Fruit fly (Drosophila melanogaster) whole organism, embryonic: ENCODE data around the gene Fmr1.

Experiments
- Asciz ChIP-seq: fragments of 200-800 bp; sonication (Bioruptor generic); optimal IDR thresholded peaks from 2 replicates; lab custom pipeline; 2017; ENCODE audit warnings: missing biosample characterization, mild to moderate bottlenecking, missing genetic modification characterization, missing genetic modification reagents
- Atf6 ChIP-seq: fragments of 200-800 bp; sonication (Bioruptor generic); IDR thresholded peaks from 2 replicates; pipeline ENCODE4 v1.3.6; 2022; ENCODE audit warnings: missing biosample characterization, missing genetic modification characterization
- CG12219 ChIP-seq: fragments of 200-800 bp; sonication (Bioruptor generic); optimal IDR thresholded peaks from 3 replicates; lab custom pipeline; 2018; ENCODE audit warnings: missing biosample characterization, mild to moderate bottlenecking, missing genetic modification characterization
- CG12299 ChIP-seq: fragments of 200-800 bp; sonication (Bioruptor generic); optimal IDR thresholded peaks from 2 replicates; lab custom pipeline; 2018; ENCODE audit warnings: missing biosample characterization, mild to moderate bottlenecking, missing genetic modification characterization
- CG12659 ChIP-seq: fragments of 200-800 bp; sonication (Bioruptor generic); optimal IDR thresholded peaks from 3 replicates; lab custom pipeline; 2017; ENCODE audit warnings: mild to moderate bottlenecking, missing biosample characterization, missing genetic modification reagents, missing genetic modification characterization
- CG12744 ChIP-seq: fragments of 200-800 bp; sonication (Bioruptor generic); optimal IDR thresholded peaks from 2 replicates; lab custom pipeline; 2016; ENCODE audit warnings: missing biosample characterization, missing genetic modification characterization
- CG14710 ChIP-seq: fragments of 200-800 bp; sonication (Bioruptor generic); optimal IDR thresholded peaks from 3 replicates; lab custom pipeline; 2019; ENCODE audit warnings: missing biosample characterization, mild to moderate bottlenecking, missing genetic modification characterization, moderate library complexity
- CG16779 ChIP-seq: fragments of 200-800 bp; sonication (Bioruptor generic); IDR thresholded peaks from 2 replicates; pipeline ENCODE4 v1.3.6; 2022; ENCODE audit warnings: missing biosample characterization, missing genetic modification characterization
- CG17361 ChIP-seq: fragments of 200-800 bp; sonication (Bioruptor generic); IDR thresholded peaks from 3 replicates; pipeline ENCODE4 v1.3.6; 2022; ENCODE audit warnings: missing biosample characterization, missing genetic modification characterization
- CG17568 ChIP-seq: fragments of 200-800 bp; sonication (Bioruptor generic); optimal IDR thresholded peaks from 2 replicates; lab custom pipeline; 2018; ENCODE audit warnings: missing biosample characterization, mild to moderate bottlenecking, missing genetic modification characterization, moderate library complexity
- CG2120 ChIP-seq: fragments of 200-800 bp; sonication (Bioruptor generic); optimal IDR thresholded peaks from 3 replicates; lab custom pipeline; 2016; ENCODE audit warnings: missing biosample characterization, missing genetic modification characterization
- CG2712 ChIP-seq: fragments of 200-800 bp; optimal IDR thresholded peaks from 3 replicates; lab custom pipeline; 2019; ENCODE audit warnings: missing biosample characterization, mild to moderate bottlenecking, missing genetic modification characterization, moderate library complexity
- CG3163 ChIP-seq: fragments of 200-800 bp; sonication (Bioruptor generic); optimal IDR thresholded peaks from 3 replicates; lab custom pipeline; 2016; ENCODE audit warnings: missing biosample characterization, missing genetic modification characterization
- CG32532 ChIP-seq: fragments of 200-800 bp; sonication (Bioruptor generic); IDR thresholded peaks from 2 replicates; pipeline ENCODE4 v1.3.6; 2022; ENCODE audit warnings: missing biosample characterization, missing genetic modification characterization
- CG3407 ChIP-seq: fragments of 200-800 bp; sonication (Bioruptor generic); optimal IDR thresholded peaks from 2 replicates; lab custom pipeline; 2018; ENCODE audit warnings: missing biosample characterization, mild to moderate bottlenecking, missing genetic modification characterization
- CG3847 ChIP-seq: fragments of 200-800 bp; sonication (Bioruptor generic); IDR thresholded peaks from 2 replicates; pipeline ENCODE4 v1.3.6; 2022; ENCODE audit warnings: missing biosample characterization, missing genetic modification characterization
- CG4282 ChIP-seq: fragments of 200-800 bp; sonication (Bioruptor generic); optimal IDR thresholded peaks from 2 replicates; lab custom pipeline; 2016; ENCODE audit warnings: missing biosample characterization, missing genetic modification characterization
- CG4424 ChIP-seq: fragments of 200-800 bp; sonication (Bioruptor generic); optimal IDR thresholded peaks from 3 replicates; lab custom pipeline; 2016; ENCODE audit warnings: missing biosample characterization, missing genetic modification characterization
- CG4707 ChIP-seq: fragments of 200-800 bp; sonication (Bioruptor generic); optimal IDR thresholded peaks from 2 replicates; lab custom pipeline; 2018; ENCODE audit warnings: missing biosample characterization, mild to moderate bottlenecking, missing genetic modification characterization, moderate library complexity
- CG4820 ChIP-seq: fragments of 200-800 bp; sonication (Bioruptor generic); optimal IDR thresholded peaks from 3 replicates; lab custom pipeline; 2016; ENCODE audit warnings: missing biosample characterization, missing genetic modification characterization
- CG4854 ChIP-seq: fragments of 200-800 bp; sonication (Bioruptor generic); optimal IDR thresholded peaks from 2 replicates; lab custom pipeline; 2016; ENCODE audit warnings: missing biosample characterization, missing genetic modification characterization, inconsistent platforms
- CG6254 ChIP-seq: fragments of 200-800 bp; sonication (Bioruptor generic); optimal IDR thresholded peaks from 3 replicates; lab custom pipeline; 2017; ENCODE audit warnings: mild to moderate bottlenecking, missing biosample characterization, missing genetic modification reagents, missing genetic modification characterization
- CG6791 ChIP-seq: fragments of 200-800 bp; sonication (Bioruptor generic); IDR thresholded peaks from 3 replicates; pipeline ENCODE4 v1.3.6; 2022; ENCODE audit warnings: missing biosample characterization, missing genetic modification characterization; ENCODE audit not compliant: partially characterized antibody
- CG8924 ChIP-seq: fragments of 200-800 bp; optimal IDR thresholded peaks from 3 replicates; lab custom pipeline; 2019; ENCODE audit warnings: missing biosample characterization, mild to moderate bottlenecking, missing genetic modification characterization, moderate library complexity
- CG9437 ChIP-seq: fragments of 200-800 bp; sonication (Bioruptor generic); optimal IDR thresholded peaks from 2 replicates; lab custom pipeline; 2018; ENCODE audit warnings: missing biosample characterization, mild to moderate bottlenecking, missing genetic modification characterization
- Camta ChIP-seq: fragments of 200-800 bp; sonication (Bioruptor generic); optimal IDR thresholded peaks from 2 replicates; lab custom pipeline; 2016; ENCODE audit warnings: missing biosample characterization, missing genetic modification characterization
- Dbx ChIP-seq: fragments of 200-800 bp; sonication (Bioruptor generic); IDR thresholded peaks from 3 replicates; pipeline ENCODE4 v1.3.6; 2022; ENCODE audit warnings: missing biosample characterization, missing genetic modification characterization
- Dek ChIP-seq: fragments of 200-800 bp; sonication (Bioruptor generic); optimal IDR thresholded peaks from 3 replicates; lab custom pipeline; 2019; ENCODE audit warnings: missing biosample characterization, mild to moderate bottlenecking, missing genetic modification characterization, moderate library complexity
- HHEX ChIP-seq: fragments of 200-800 bp; sonication (Bioruptor generic); optimal IDR thresholded peaks from 3 replicates; lab custom pipeline; 2017; ENCODE audit warnings: missing biosample characterization, mild to moderate bottlenecking, missing genetic modification characterization, missing genetic modification reagents
- MBD-R2 ChIP-seq: fragments of 200-800 bp; sonication (Bioruptor generic); IDR thresholded peaks from 2 replicates; pipeline ENCODE4 v1.3.6; 2022; ENCODE audit warnings: missing biosample characterization, missing genetic modification characterization
- NK7.1 ChIP-seq: fragments of 200-800 bp; sonication (Bioruptor generic); optimal IDR thresholded peaks from 3 replicates; lab custom pipeline; 2016; ENCODE audit warnings: missing biosample characterization, missing genetic modification characterization
- Nf-YC ChIP-seq: fragments of 200-800 bp; optimal IDR thresholded peaks from 3 replicates; lab custom pipeline; 2019; ENCODE audit warnings: missing biosample characterization, mild to moderate bottlenecking, missing genetic modification characterization, moderate library complexity
- Rfx ChIP-seq: fragments of 200-800 bp; sonication (Bioruptor generic); IDR thresholded peaks from 2 replicates; pipeline ENCODE4 v1.3.6; 2022; ENCODE audit warnings: missing biosample characterization, missing genetic modification characterization
- Rx ChIP-seq: fragments of 200-800 bp; sonication (Bioruptor generic); IDR thresholded peaks from 2 replicates; pipeline ENCODE4 v1.3.6; 2022; ENCODE audit warnings: missing biosample characterization, missing genetic modification characterization
- Sin3A ChIP-seq: fragments of >200 bp; optimal IDR thresholded peaks from 2 replicates; lab custom pipeline; 2018
- TFAM ChIP-seq: fragments of 200-800 bp; sonication (Bioruptor generic); optimal IDR thresholded peaks from 2 replicates; lab custom pipeline; 2017; ENCODE audit warnings: missing biosample characterization, missing genetic modification characterization, inconsistent platforms
- Trl ChIP-seq, 3 experiments: fragments of >200 bp in 2 of 3; fragments of 200-800 bp in 1 of 3; sonication (Bioruptor generic) in 1 of 3; optimal IDR thresholded peaks; 2 replicates in 1 of 3; 3 replicates in 2 of 3; lab custom pipeline; 2016 to 2017; ENCODE audit warnings: missing biosample characterization in 1 of 3, missing genetic modification characterization in 1 of 3
- Xrp1 ChIP-seq: fragments of 200-800 bp; sonication (Bioruptor generic); IDR thresholded peaks from 2 replicates; pipeline ENCODE4 v1.3.6; 2022; ENCODE audit warnings: missing biosample characterization, missing genetic modification characterization
- cas ChIP-seq: fragments of 200-800 bp; sonication (Bioruptor generic); IDR thresholded peaks from 2 replicates; pipeline ENCODE4 v1.3.6; 2022; ENCODE audit warnings: missing biosample characterization, missing genetic modification characterization
- crc ChIP-seq: fragments of 200-800 bp; sonication (Bioruptor generic); optimal IDR thresholded peaks from 2 replicates; lab custom pipeline; 2016; ENCODE audit warnings: missing biosample characterization, missing genetic modification characterization
- crp ChIP-seq, 2 experiments: fragments of 200-800 bp; sonication (Bioruptor generic); optimal IDR thresholded peaks; 2 replicates in 1 of 2; 3 replicates in 1 of 2; lab custom pipeline; 2017; ENCODE audit warnings: missing biosample characterization in 2 of 2, missing genetic modification characterization in 2 of 2, mild to moderate bottlenecking in 1 of 2, moderate library complexity in 1 of 2
- gem ChIP-seq: fragments of 200-800 bp; sonication (Bioruptor generic); optimal IDR thresholded peaks from 2 replicates; lab custom pipeline; 2019; ENCODE audit warnings: missing biosample characterization, mild to moderate bottlenecking, missing genetic modification characterization, moderate library complexity
- klu ChIP-seq: fragments of 200-800 bp; sonication (Bioruptor generic); IDR thresholded peaks from 2 replicates; pipeline ENCODE4 v1.3.6; 2022; ENCODE audit warnings: missing biosample characterization, missing genetic modification characterization
- lmd ChIP-seq: fragments of 200-800 bp; sonication (Bioruptor generic); IDR thresholded peaks from 2 replicates; pipeline ENCODE4 v1.3.6; 2022; ENCODE audit warnings: missing biosample characterization, missing genetic modification characterization
- lola ChIP-seq, 3 experiments: fragments of >200 bp in 2 of 3; fragments of 200-800 bp in 1 of 3; sonication (Bioruptor generic) in 1 of 3; optimal IDR thresholded peaks; 2 replicates each; lab custom pipeline; 2017 to 2019; ENCODE audit warnings: missing biosample characterization in 3 of 3, missing genetic modification characterization in 3 of 3, mild to moderate bottlenecking in 1 of 3, moderate library complexity in 1 of 3
- lov ChIP-seq, 2 experiments: fragments of 200-800 bp in 1 of 2; fragments of >200 bp in 1 of 2; sonication (Bioruptor generic) in 1 of 2; IDR thresholded peaks in 1 of 2; optimal IDR thresholded peaks in 1 of 2; 2 replicates in 1 of 2; 3 replicates in 1 of 2; pipeline versions ENCODE4 v1.3.6 to Lab custom; 2017 to 2022; ENCODE audit warnings: missing biosample characterization in 1 of 2, missing genetic modification characterization in 1 of 2
- nom ChIP-seq: fragments of 200-800 bp; sonication (Bioruptor generic); optimal IDR thresholded peaks from 2 replicates; lab custom pipeline; 2017; ENCODE audit warnings: missing biosample characterization, missing genetic modification characterization, mild to moderate bottlenecking, moderate library complexity, missing genetic modification reagents
- pb ChIP-seq: fragments of 200-800 bp; sonication (Bioruptor generic); optimal IDR thresholded peaks from 3 replicates; lab custom pipeline; 2016; ENCODE audit warnings: missing biosample characterization, missing genetic modification characterization
- phol ChIP-seq: fragments of 200-800 bp; sonication (Bioruptor generic); optimal IDR thresholded peaks from 3 replicates; lab custom pipeline; 2018; ENCODE audit warnings: missing biosample characterization, mild to moderate bottlenecking, missing genetic modification characterization, moderate library complexity
- pros ChIP-seq: fragments of 200-800 bp; sonication (Bioruptor generic); optimal IDR thresholded peaks from 3 replicates; lab custom pipeline; 2019; ENCODE audit warnings: missing biosample characterization, mild to moderate bottlenecking, missing genetic modification characterization, moderate library complexity

Gene Fmr1

dm6 chr3R:10134341-10134668 is 24.4 kb upstream of the Fmr1 start (continued):
- TF ChIP-seq TFAM (GFP tag; lab: Kevin White, UChicago) (no peak), CG4707 (GFP tag; lab: Kevin White, UChicago) (no peak), lola (GFP tag; optimal IDR thresholded peaks at IDR 0.05; lab: Kevin White, UChicago) (no peak), Sin3A (peak; percentile 21), Asciz (GFP tag; lab: Kevin White, UChicago) (no peak), CG14710 (peak; percentile 31), Rfx (peak; percentile 73), gem (no peak), CG9437 (GFP tag; lab: Kevin White, UChicago) (peak; percentile 48), Dbx (GFP tag; lab: Robert Waterston, UW) (peak; percentile 51; the same call in 2 of the 3 replicates), CG3847 (GFP tag; lab: Robert Waterston, UW) (peak; percentile 68), CG4854 (GFP tag; lab: Kevin White, UChicago) (peak; percentile 7), CG16779 (no peak), CG32532 (no peak), CG4820 (GFP tag; lab: Kevin White, UChicago) (no peak), CG4424 (peak; percentile 11), Nf-YC (tag; lab: Kevin White, UChicago) (no peak), lmd (GFP tag; lab: Robert Waterston, UW) (no peak), MBD-R2 (GFP tag; lab: Robert Waterston, UW) (peak; percentile 32; the same call in 1 of the 2 replicates), pros (GFP tag; lab: Kevin White, UChicago) (no peak), HHEX (no peak), Atf6 (GFP tag; lab: Robert Waterston, UW) (no peak), CG17568 (GFP tag; lab: Kevin White, UChicago) (no peak), CG4282 (GFP tag; lab: Kevin White, UChicago) (no peak), crc (GFP tag; lab: Kevin White, UChicago) (peak; percentile 14), NK7.1 (no peak), CG12744 (GFP tag; lab: Kevin White, UChicago) (no peak), CG17361 (GFP tag; lab: Robert Waterston, UW) (no peak; the same call in 2 of the 3 replicates), phol (tag; lab: Kevin White, UChicago) (peak; percentile 1), CG3407 (GFP tag; lab: Kevin White, UChicago) (no peak), Xrp1 (GFP tag; lab: Robert Waterston, UW) (0 out of 2 replicates have a peak, but pooled peaks have one; percentile 27), CG3163 (GFP tag; lab: Kevin White, UChicago) (peak; percentile 52), CG12659 (GFP tag; lab: Kevin White, UChicago) (peak; percentile 68), lov (optimal IDR thresholded peaks at IDR 0.05; lab: Kevin White, UChicago) (no peak), lov (GFP tag; IDR thresholded peaks at IDR 0.05; lab: Robert Waterston, UW) (peak; percentile 9; the same call in 1 of the 3 replicates), cas (GFP tag; lab: Robert Waterston, UW) (no peak), nom (GFP tag; lab: Kevin White, UChicago) (peak; percentile 17), Camta (no peak), Trl (optimal IDR thresholded peaks at IDR 0.05; lab: Kevin White, UChicago) (no peak), Trl (GFP tag; optimal IDR thresholded peaks at IDR 0.05; lab: Kevin White, UChicago) (peak; percentile 56), CG12219 (GFP tag; lab: Kevin White, UChicago) (no peak), CG6254 (no peak), crp (GFP tag; optimal IDR thresholded peaks at IDR 0.05; lab: Kevin White, UChicago) (no peak), pb (GFP tag; lab: Kevin White, UChicago) (no peak), CG2120 (GFP tag; lab: Kevin White, UChicago) (peak; percentile 81), CG2712 (tag; lab: Kevin White, UChicago) (no peak), Rx (no peak), CG6791 (GFP tag; lab: Robert Waterston, UW) (no peak), CG12299 (tag; lab: Kevin White, UChicago) (peak; percentile 2), CG8924 (peak; percentile 17), klu (GFP tag; lab: Robert Waterston, UW) (no peak), Dek (tag; lab: Kevin White, UChicago) (no peak)
